Worm (Caenorhabditis elegans) whole organism, young adult: ENCODE results near the gene C06A8.6.
A peak's percentile ranks its signal among the peaks of the same experiment; 100 is the strongest.

Experiments used
- B0019.2 ChIP-seq: fragments of 200-800 bp; sonication (Bioruptor generic); conservative IDR thresholded peaks from 2 replicates; pipeline ENCODE4 v1.3.6; 2022; ENCODE audit warnings: missing genetic modification reagents, missing genetic modification characterization, missing compliant biosample characterization
- B0261.1 ChIP-seq: sonication (generic microtip); optimal IDR thresholded peaks from 2 replicates; lab custom pipeline; 2016; ENCODE audit warnings: mild to moderate bottlenecking, missing genetic modification characterization, moderate library complexity, missing compliant biosample characterization
- C06A6.2 ChIP-seq: fragments of 200-800 bp; sonication (Bioruptor generic); conservative IDR thresholded peaks from 2 replicates; pipeline ENCODE4 v1.3.6; 2022; ENCODE audit warnings: missing genetic modification characterization, missing compliant biosample characterization
- C17E4.6 ChIP-seq: fragments of 200-800 bp; sonication (Bioruptor generic); IDR thresholded peaks from 2 replicates; pipeline ENCODE4 v1.3.6; 2022; ENCODE audit warnings: missing genetic modification reagents, missing genetic modification characterization, missing compliant biosample characterization
- F10E7.11 ChIP-seq: sonication (generic microtip); optimal IDR thresholded peaks from 2 replicates; lab custom pipeline; 2017; ENCODE audit warnings: mild to moderate bottlenecking, missing genetic modification characterization, moderate library complexity, missing compliant biosample characterization
- F23B12.7 ChIP-seq: sonication (generic microtip); optimal IDR thresholded peaks from 2 replicates; lab custom pipeline; 2017; ENCODE audit warnings: missing genetic modification characterization, mild to moderate bottlenecking, missing compliant biosample characterization, antibody characterized with exemption, moderate library complexity; ENCODE audit not compliant: insufficient read depth
- F37B4.10 ChIP-seq: fragments of 200-800 bp; sonication (Bioruptor generic); IDR thresholded peaks from 2 replicates; pipeline ENCODE4 v1.3.6; 2022; ENCODE audit warnings: missing genetic modification characterization, missing compliant biosample characterization
- F52B5.7 ChIP-seq: sonication (generic microtip); optimal IDR thresholded peaks from 2 replicates; lab custom pipeline; 2016; ENCODE audit warnings: mild to moderate bottlenecking, missing genetic modification characterization, missing compliant biosample characterization
- K11D2.4 ChIP-seq: fragments of 200-800 bp; sonication (Bioruptor generic); IDR thresholded peaks from 2 replicates; pipeline ENCODE4 v1.3.6; 2022; ENCODE audit warnings: missing genetic modification reagents, missing genetic modification characterization, missing compliant biosample characterization
- Y79H2A.3 ChIP-seq: fragments of 200-800 bp; sonication (Bioruptor generic); conservative IDR thresholded peaks from 2 replicates; pipeline ENCODE4 v1.3.6; 2022; ENCODE audit warnings: missing genetic modification reagents, missing genetic modification characterization, missing compliant biosample characterization
- Y95B8A.8 ChIP-seq: fragments of 200-800 bp; sonication (Bioruptor generic); IDR thresholded peaks from 2 replicates; pipeline ENCODE4 v1.3.6; 2022; ENCODE audit warnings: missing genetic modification reagents, missing genetic modification characterization, missing compliant biosample characterization
- aptf-3 ChIP-seq: fragments of 200-800 bp; sonication (Bioruptor generic); IDR thresholded peaks from 2 replicates; pipeline ENCODE4 v1.3.6; 2022; ENCODE audit warnings: missing genetic modification characterization, missing compliant biosample characterization
- atf-7 ChIP-seq: sonication (generic microtip); optimal IDR thresholded peaks from 2 replicates; lab custom pipeline; 2017; ENCODE audit warnings: mild to moderate bottlenecking, missing genetic modification characterization, missing compliant biosample characterization
- attf-3 ChIP-seq: fragments of 200-800 bp; sonication (Bioruptor generic); conservative IDR thresholded peaks from 2 replicates; pipeline ENCODE4 v1.3.6; 2022; ENCODE audit warnings: missing genetic modification reagents, missing genetic modification characterization, missing compliant biosample characterization
- attf-6 ChIP-seq: fragments of 200-800 bp; sonication (Bioruptor generic); IDR thresholded peaks from 2 replicates; pipeline ENCODE4 v1.3.6; 2022; ENCODE audit warnings: missing genetic modification reagents, missing genetic modification characterization, missing compliant biosample characterization
- bed-2 ChIP-seq: fragments of 200-800 bp; sonication (Bioruptor generic); IDR thresholded peaks from 2 replicates; pipeline ENCODE4 v1.3.6; 2022; ENCODE audit warnings: missing genetic modification reagents, missing genetic modification characterization, missing compliant biosample characterization
- ccch-3 ChIP-seq: fragments of 200-800 bp; sonication (Bioruptor generic); optimal IDR thresholded peaks from 2 replicates; lab custom pipeline; 2018; ENCODE audit warnings: mild to moderate bottlenecking, missing genetic modification characterization, missing compliant biosample characterization
- cebp-1 ChIP-seq, 2 experiments: fragments of 200-800 bp in 1 of 2; sonication (Bioruptor generic) in 1 of 2; sonication (generic microtip) in 1 of 2; IDR thresholded peaks in 1 of 2; optimal IDR thresholded peaks in 1 of 2; 2 replicates each; pipeline versions ENCODE4 v1.3.6 to Lab custom; 2017 to 2022; ENCODE audit warnings: missing compliant biosample characterization in 2 of 2, missing genetic modification characterization in 2 of 2, mild to moderate bottlenecking in 1 of 2, missing genetic modification reagents in 1 of 2, moderate library complexity in 1 of 2
- ceh-91 ChIP-seq: fragments of 200-800 bp; sonication (Bioruptor generic); IDR thresholded peaks from 2 replicates; pipeline ENCODE4 v1.3.6; 2022; ENCODE audit warnings: missing genetic modification reagents, missing genetic modification characterization, missing compliant biosample characterization
- chd-7 ChIP-seq: sonication (generic microtip); optimal IDR thresholded peaks from 2 replicates; lab custom pipeline; 2016; ENCODE audit warnings: mild to moderate bottlenecking, missing genetic modification characterization, moderate library complexity, missing compliant biosample characterization
- egl-44 ChIP-seq: fragments of 200-800 bp; sonication (Bioruptor generic); IDR thresholded peaks from 2 replicates; pipeline ENCODE4 v1.3.6; 2022; ENCODE audit warnings: missing genetic modification reagents, missing genetic modification characterization, missing compliant biosample characterization
- ekl-4 ChIP-seq: fragments of 200-800 bp; sonication (Bioruptor generic); IDR thresholded peaks from 2 replicates; pipeline ENCODE4 v1.3.6; 2022; ENCODE audit warnings: missing genetic modification reagents, missing genetic modification characterization, missing compliant biosample characterization
- gei-17 ChIP-seq: fragments of 200-800 bp; sonication (Bioruptor generic); optimal IDR thresholded peaks from 2 replicates; lab custom pipeline; 2018; ENCODE audit warnings: mild to moderate bottlenecking, missing genetic modification characterization, missing compliant biosample characterization
- hsf-1 ChIP-seq: fragments of 200-800 bp; sonication (Bioruptor generic); IDR thresholded peaks from 2 replicates; pipeline ENCODE4 v1.3.6; 2022; ENCODE audit warnings: missing genetic modification reagents, missing genetic modification characterization, missing compliant biosample characterization
- lsl-1 ChIP-seq: fragments of 200-800 bp; sonication (Bioruptor generic); optimal IDR thresholded peaks from 2 replicates; lab custom pipeline; 2018; ENCODE audit warnings: mild to moderate bottlenecking, missing genetic modification characterization, moderate library complexity, missing compliant biosample characterization
- madf-6 ChIP-seq: fragments of 200-800 bp; sonication (Bioruptor generic); IDR thresholded peaks from 2 replicates; pipeline ENCODE4 v1.3.6; 2022; ENCODE audit warnings: missing genetic modification reagents, missing genetic modification characterization, missing compliant biosample characterization
- mcd-1 ChIP-seq: fragments of 200-800 bp; sonication (Bioruptor generic); IDR thresholded peaks from 2 replicates; pipeline ENCODE4 v1.3.6; 2022; ENCODE audit warnings: missing genetic modification reagents, missing genetic modification characterization, missing compliant biosample characterization
- nfya-1 ChIP-seq: sonication (generic microtip); optimal IDR thresholded peaks from 2 replicates; lab custom pipeline; 2017; ENCODE audit warnings: antibody characterized with exemption, missing compliant biosample characterization, missing genetic modification characterization, borderline replicate concordance; ENCODE audit not compliant: insufficient read depth
- nhr-179 ChIP-seq: sonication (generic microtip); optimal IDR thresholded peaks from 2 replicates; lab custom pipeline; 2016; ENCODE audit warnings: mild to moderate bottlenecking, missing genetic modification characterization, missing compliant biosample characterization
- nhr-27 ChIP-seq: fragments of 200-800 bp; sonication (Bioruptor generic); optimal IDR thresholded peaks from 2 replicates; lab custom pipeline; 2018; ENCODE audit warnings: mild to moderate bottlenecking, missing genetic modification characterization, moderate library complexity, missing compliant biosample characterization
- nhr-80 ChIP-seq: sonication (generic microtip); optimal IDR thresholded peaks from 2 replicates; lab custom pipeline; 2016; ENCODE audit warnings: missing genetic modification characterization, missing compliant biosample characterization
- nhr-90 ChIP-seq: sonication (generic microtip); optimal IDR thresholded peaks from 2 replicates; lab custom pipeline; 2016; ENCODE audit warnings: missing genotype, mild to moderate bottlenecking, missing genetic modification characterization, missing compliant biosample characterization
- pbrm-1 ChIP-seq: fragments of 200-800 bp; sonication (Bioruptor generic); IDR thresholded peaks from 2 replicates; pipeline ENCODE4 v1.3.6; 2022; ENCODE audit warnings: missing genetic modification reagents, missing genetic modification characterization, missing compliant biosample characterization
- pha-4 ChIP-seq: fragments of 150-350 bp; sonication (generic microtip); optimal IDR thresholded peaks from 2 replicates; lab custom pipeline; 2014; ENCODE audit warnings: missing biosample characterization, missing genetic modification reagents, missing genetic modification characterization
- sdz-38 ChIP-seq: sonication (generic microtip); optimal IDR thresholded peaks from 2 replicates; lab custom pipeline; 2016; ENCODE audit warnings: missing genotype, missing genetic modification characterization, missing compliant biosample characterization
- snpc-1.1 ChIP-seq: sonication (generic microtip); optimal IDR thresholded peaks from 2 replicates; lab custom pipeline; 2017; ENCODE audit warnings: missing genetic modification characterization, mild to moderate bottlenecking, missing compliant biosample characterization, antibody characterized with exemption, moderate library complexity, missing genotype, missing genetic modification reagents; ENCODE audit not compliant: insufficient read depth
- snpc-3.4 ChIP-seq: sonication (generic microtip); optimal IDR thresholded peaks from 2 replicates; lab custom pipeline; 2017; ENCODE audit warnings: missing genetic modification characterization, mild to moderate bottlenecking, missing compliant biosample characterization, antibody characterized with exemption, moderate library complexity, missing genotype, missing genetic modification reagents
- snpc-4 ChIP-seq, 5 experiments: fragments of 150-350 bp in 1 of 5; sonication (generic microtip) in 4 of 5; optimal IDR thresholded peaks; 2 replicates each; lab custom pipeline; 2014 to 2018; ENCODE audit warnings: missing genetic modification characterization in 5 of 5, missing biosample characterization in 3 of 5, antibody characterized with exemption in 2 of 5, mild to moderate bottlenecking in 2 of 5, missing compliant biosample characterization in 2 of 5, missing genotype in 2 of 5, moderate library complexity in 2 of 5, missing genetic modification reagents in 1 of 5
- somi-1 ChIP-seq: fragments of 200-800 bp; sonication (Bioruptor generic); optimal IDR thresholded peaks from 2 replicates; lab custom pipeline; 2018; ENCODE audit warnings: mild to moderate bottlenecking, missing genetic modification characterization, missing compliant biosample characterization
- sptf-2 ChIP-seq: fragments of 200-800 bp; sonication (Bioruptor generic); optimal IDR thresholded peaks from 2 replicates; lab custom pipeline; 2018; ENCODE audit warnings: mild to moderate bottlenecking, missing genetic modification characterization, missing compliant biosample characterization
- tlf-1 ChIP-seq: fragments of 200-800 bp; sonication (Bioruptor generic); optimal IDR thresholded peaks from 2 replicates; lab custom pipeline; 2018; ENCODE audit warnings: mild to moderate bottlenecking, missing genetic modification characterization, missing compliant biosample characterization
- unc-62 ChIP-seq: fragments of 150-350 bp; optimal IDR thresholded peaks from 2 replicates; lab custom pipeline; 2014; ENCODE audit warnings: missing biosample characterization, missing genetic modification reagents, missing genetic modification characterization
- zim-3 ChIP-seq: sonication (generic microtip); optimal IDR thresholded peaks from 2 replicates; lab custom pipeline; 2017; ENCODE audit warnings: mild to moderate bottlenecking, missing genetic modification characterization, moderate library complexity, missing compliant biosample characterization
- ztf-22 ChIP-seq: fragments of 200-800 bp; sonication (Bioruptor generic); optimal IDR thresholded peaks from 2 replicates; lab custom pipeline; 2018; ENCODE audit warnings: mild to moderate bottlenecking, missing genetic modification characterization, moderate library complexity, missing compliant biosample characterization
- ztf-25 ChIP-seq: fragments of 200-800 bp; sonication (Bioruptor generic); IDR thresholded peaks from 2 replicates; pipeline ENCODE4 v1.3.6; 2022; ENCODE audit warnings: missing genetic modification reagents, missing genetic modification characterization, missing compliant biosample characterization
- ztf-26 ChIP-seq: sonication (generic microtip); optimal IDR thresholded peaks from 2 replicates; lab custom pipeline; 2017; ENCODE audit warnings: missing genetic modification characterization, missing compliant biosample characterization
- ztf-6 ChIP-seq: fragments of 200-800 bp; sonication (Bioruptor generic); IDR thresholded peaks from 2 replicates; pipeline ENCODE4 v1.3.6; 2022; ENCODE audit warnings: missing genetic modification reagents, missing genetic modification characterization, missing compliant biosample characterization

The C06A8.6 gene

ce11 chrII:7756810-7757209 lies 15.5 kb upstream of the C06A8.6 start (continued):
- TF ChIP-seq ekl-4 (GFP tag; lab: Robert Waterston, UW) = 0 out of 2 replicates have a peak, but pooled peaks have one; percentile 44
- TF ChIP-seq gei-17 (GFP tag; lab: Kevin White, UChicago) = no peak
- no peak for TF ChIP-seq attf-3 (GFP tag; lab: Robert Waterston, UW)
- no peak for TF ChIP-seq nfya-1 (tag; lab: Kevin White, UChicago)
- TF ChIP-seq snpc-4 (GFP tag; optimal IDR thresholded peaks at IDR 0.05; lab: Kevin White, UChicago) = peak; percentile 53
- peak in 2 of 4 experiments; percentile 13 to 63 for TF ChIP-seq snpc-4 (tag; optimal IDR thresholded peaks at IDR 0.05; lab: Kevin White, UChicago)
- TF ChIP-seq nhr-80 (tag; lab: Kevin White, UChicago) = peak; percentile 63
- TF ChIP-seq F37B4.10 (GFP tag; lab: Robert Waterston, UW) = 0 out of 2 replicates have a peak, but pooled peaks have one; percentile 71
- TF ChIP-seq snpc-1.1 (tag; lab: Kevin White, UChicago) = no peak
- peak; percentile 72 for TF ChIP-seq pbrm-1 (GFP tag; lab: Robert Waterston, UW)
- TF ChIP-seq ztf-6 (GFP tag; lab: Robert Waterston, UW) = no peak
- 0 out of 2 replicates have a peak, but pooled peaks have one; percentile 48 for TF ChIP-seq C17E4.6
- no peak for TF ChIP-seq unc-62 (GFP tag; lab: Kevin White, UChicago)
- no peak for TF ChIP-seq sptf-2 (GFP tag; lab: Kevin White, UChicago)
- TF ChIP-seq nhr-90 (tag; lab: Kevin White, UChicago) = peak; percentile 68
- TF ChIP-seq B0019.2 = no peak
- peak; percentile 68 for TF ChIP-seq atf-7 (tag; lab: Kevin White, UChicago)
- 0 out of 2 replicates have a peak, but pooled peaks have one; percentile 10 for TF ChIP-seq Y95B8A.8
- TF ChIP-seq F23B12.7 (tag; lab: Kevin White, UChicago) = no peak
- TF ChIP-seq tlf-1 (GFP tag; lab: Kevin White, UChicago) = peak; percentile 39
- TF ChIP-seq C06A6.2 (GFP tag; lab: Robert Waterston, UW) = no peak
- no peak for TF ChIP-seq F52B5.7 (tag; lab: Kevin White, UChicago)
- TF ChIP-seq ceh-91 (GFP tag; lab: Robert Waterston, UW) = no peak
- 0 out of 2 replicates have a peak, but pooled peaks have one; percentile 36 for TF ChIP-seq egl-44
- TF ChIP-seq nhr-27 (tag; lab: Kevin White, UChicago) = no peak
- TF ChIP-seq attf-6 = no peak
- peak; percentile 72 for TF ChIP-seq hsf-1 (GFP tag; lab: Robert Waterston, UW)
- TF ChIP-seq Y79H2A.3 (GFP tag; lab: Robert Waterston, UW) = no peak
- no peak for TF ChIP-seq cebp-1 (GFP tag; IDR thresholded peaks at IDR 0.05; lab: Robert Waterston, UW)
- TF ChIP-seq cebp-1 (tag; optimal IDR thresholded peaks at IDR 0.05; lab: Kevin White, UChicago) = peak; percentile 58
- no peak for TF ChIP-seq bed-2
- TF ChIP-seq ztf-25 (GFP tag; lab: Robert Waterston, UW) = no peak
- TF ChIP-seq snpc-3.4 (tag; lab: Kevin White, UChicago) = peak; percentile 17
- no peak; the same call in 1 of the 2 replicates for TF ChIP-seq K11D2.4
- no peak for TF ChIP-seq ccch-3 (GFP tag; lab: Kevin White, UChicago)
- no peak for TF ChIP-seq pha-4 (tag; lab: Kevin White, UChicago)
- TF ChIP-seq ztf-26 (tag; lab: Kevin White, UChicago) = peak; percentile 17
- peak; percentile 18 for TF ChIP-seq zim-3
- peak; percentile 59 for TF ChIP-seq mcd-1
- TF ChIP-seq madf-6 (GFP tag; lab: Robert Waterston, UW) = peak; percentile 70
- peak; percentile 30 for TF ChIP-seq somi-1
- peak; percentile 88 for TF ChIP-seq B0261.1
- no peak for TF ChIP-seq sdz-38
- TF ChIP-seq chd-7 (tag; lab: Kevin White, UChicago) = peak; percentile 51
- TF ChIP-seq F10E7.11 = no peak
- no peak for TF ChIP-seq ztf-22 (GFP tag; lab: Kevin White, UChicago)
- TF ChIP-seq lsl-1 = peak; percentile 42
- TF ChIP-seq nhr-179 (tag; lab: Kevin White, UChicago) = no peak
- TF ChIP-seq aptf-3 = 0 out of 2 replicates have a peak, but pooled peaks have one; percentile 42
